Worm (Caenorhabditis elegans) whole organism, young adult: ENCODE data around the gene C17E7.4.

Source experiments
- F10E7.11 ChIP-seq: sonication (generic microtip); optimal IDR thresholded peaks from 2 replicates; lab custom pipeline; 2017; ENCODE audit warnings: mild to moderate bottlenecking, missing genetic modification characterization, moderate library complexity, missing compliant biosample characterization
- F57C9.4 ChIP-seq: sonication (generic microtip); optimal IDR thresholded peaks from 2 replicates; lab custom pipeline; 2017; ENCODE audit warnings: mild to moderate bottlenecking, missing genetic modification characterization, missing compliant biosample characterization
- ama-1 ChIP-seq, 3 experiments: fragments of 150-350 bp in 1 of 3; sonication (generic microtip) in 2 of 3; optimal IDR thresholded peaks; 2 replicates each; lab custom pipeline; 2014 to 2018; ENCODE audit warnings: missing biosample characterization in 2 of 3, missing genetic modification characterization in 2 of 3, missing genetic modification reagents in 2 of 3
- attf-5 ChIP-seq: fragments of 200-800 bp; sonication (Bioruptor generic); optimal IDR thresholded peaks from 2 replicates; lab custom pipeline; 2018; ENCODE audit warnings: mild to moderate bottlenecking, missing genetic modification characterization, missing compliant biosample characterization
- lin-40 ChIP-seq: sonication (generic microtip); optimal IDR thresholded peaks from 2 replicates; lab custom pipeline; 2016; ENCODE audit warnings: missing genetic modification characterization, mild to moderate bottlenecking, missing compliant biosample characterization, missing genotype, missing genetic modification reagents
- lsl-1 ChIP-seq: fragments of 200-800 bp; sonication (Bioruptor generic); optimal IDR thresholded peaks from 2 replicates; lab custom pipeline; 2018; ENCODE audit warnings: mild to moderate bottlenecking, missing genetic modification characterization, moderate library complexity, missing compliant biosample characterization
- ztf-22 ChIP-seq: fragments of 200-800 bp; sonication (Bioruptor generic); optimal IDR thresholded peaks from 2 replicates; lab custom pipeline; 2018; ENCODE audit warnings: mild to moderate bottlenecking, missing genetic modification characterization, moderate library complexity, missing compliant biosample characterization
- ztf-25 ChIP-seq: fragments of 200-800 bp; sonication (Bioruptor generic); IDR thresholded peaks from 2 replicates; pipeline ENCODE4 v1.3.6; 2022; ENCODE audit warnings: missing genetic modification reagents, missing genetic modification characterization, missing compliant biosample characterization

DNA sequence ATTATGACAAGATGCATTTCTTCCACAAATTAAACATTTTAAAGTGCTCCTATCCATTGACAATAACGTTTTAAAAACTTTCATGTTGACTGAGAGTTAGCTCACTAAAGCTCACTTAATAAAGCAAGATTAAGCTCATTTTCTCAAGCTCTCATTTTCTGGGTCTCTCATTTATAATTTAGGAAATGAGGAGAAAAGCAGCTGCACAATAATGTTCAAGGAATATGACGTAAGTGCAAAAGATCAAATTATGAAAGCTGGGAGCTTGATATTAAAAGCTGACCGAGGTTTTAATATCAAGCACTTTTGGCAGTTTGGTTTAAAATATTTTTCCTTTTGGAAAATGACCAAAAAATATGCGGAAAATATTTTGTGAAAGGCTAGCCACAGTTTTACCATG lies 34.9 kb upstream of the C17E7.4 start, which contains the start of gene nhr-188:
- TF ChIP-seq ama-1 (optimal IDR thresholded peaks at IDR 0.05; lab: Kevin White, UChicago) (no peak), ama-1 (GFP tag; optimal IDR thresholded peaks at IDR 0.05; lab: Kevin White, UChicago) (no peak), lsl-1 (no peak), attf-5 (GFP tag; lab: Kevin White, UChicago) (no peak), ztf-22 (no peak), ztf-25 (GFP tag; lab: Robert Waterston, UW) (no peak), lin-40 (tag; lab: Kevin White, UChicago) (no peak), F57C9.4 (tag; lab: Kevin White, UChicago) (no peak), F10E7.11 (tag; lab: Kevin White, UChicago) (no peak)
